Fruit fly (Drosophila melanogaster) whole organism, embryonic: ENCODE data around the gene gpp.

Source experiments
- Atf6 ChIP-seq: fragments of 200-800 bp; sonication (Bioruptor generic); IDR thresholded peaks from 2 replicates; pipeline ENCODE4 v1.3.6; 2022; ENCODE audit warnings: missing biosample characterization, missing genetic modification characterization
- CG10543 ChIP-seq: fragments of 200-800 bp; sonication (Bioruptor generic); optimal IDR thresholded peaks from 3 replicates; lab custom pipeline; 2017; ENCODE audit warnings: missing biosample characterization, mild to moderate bottlenecking, missing genetic modification characterization, moderate library complexity
- CG11247 ChIP-seq: fragments of 200-800 bp; sonication (Bioruptor generic); IDR thresholded peaks from 2 replicates; pipeline ENCODE4 v1.3.6; 2022; ENCODE audit warnings: missing biosample characterization, missing genetic modification characterization
- CG12391 ChIP-seq: fragments of 200-800 bp; sonication (Bioruptor generic); optimal IDR thresholded peaks from 3 replicates; lab custom pipeline; 2018; ENCODE audit warnings: missing biosample characterization, mild to moderate bottlenecking, missing genetic modification characterization, moderate library complexity
- CG13424 ChIP-seq: fragments of 200-800 bp; sonication (Bioruptor generic); optimal IDR thresholded peaks from 2 replicates; lab custom pipeline; 2019; ENCODE audit warnings: missing biosample characterization, mild to moderate bottlenecking, missing genetic modification characterization, moderate library complexity
- CG1647 ChIP-seq: fragments of 200-800 bp; sonication (Bioruptor generic); optimal IDR thresholded peaks from 3 replicates; lab custom pipeline; 2016; ENCODE audit warnings: missing biosample characterization, missing genetic modification characterization
- CG16815 ChIP-seq: fragments of 200-800 bp; sonication (Bioruptor generic); optimal IDR thresholded peaks from 3 replicates; lab custom pipeline; 2017; ENCODE audit warnings: missing biosample characterization, mild to moderate bottlenecking, missing genetic modification characterization
- CG17385 ChIP-seq: fragments of 200-800 bp; sonication (Bioruptor generic); optimal IDR thresholded peaks from 3 replicates; lab custom pipeline; 2018; ENCODE audit warnings: missing biosample characterization, mild to moderate bottlenecking, missing genetic modification characterization
- CG17802 ChIP-seq: fragments of 200-800 bp; sonication (Bioruptor generic); optimal IDR thresholded peaks from 2 replicates; lab custom pipeline; 2018; ENCODE audit warnings: missing biosample characterization, mild to moderate bottlenecking, missing genetic modification characterization, moderate library complexity
- CG2889 ChIP-seq: fragments of 200-800 bp; sonication (Bioruptor generic); IDR thresholded peaks from 3 replicates; pipeline ENCODE4 v1.3.6; 2022; ENCODE audit warnings: missing biosample characterization, missing genetic modification characterization
- CG31388 ChIP-seq: fragments of 200-800 bp; sonication (Bioruptor generic); optimal IDR thresholded peaks from 2 replicates; lab custom pipeline; 2016; ENCODE audit warnings: missing biosample characterization, missing genetic modification characterization
- CG31441 ChIP-seq: fragments of 200-800 bp; sonication (Bioruptor generic); IDR thresholded peaks from 2 replicates; pipeline ENCODE4 v1.3.6; 2022; ENCODE audit warnings: missing biosample characterization, missing genetic modification characterization
- CG32767 ChIP-seq: fragments of 200-800 bp; sonication (Bioruptor generic); IDR thresholded peaks from 2 replicates; pipeline ENCODE4 v1.3.6; 2022; ENCODE audit warnings: missing biosample characterization, missing genetic modification characterization
- CG33557 ChIP-seq: fragments of 200-800 bp; sonication (Bioruptor generic); optimal IDR thresholded peaks from 2 replicates; lab custom pipeline; 2019; ENCODE audit warnings: missing biosample characterization, mild to moderate bottlenecking, missing genetic modification characterization, moderate library complexity
- CG34422 ChIP-seq: fragments of 200-800 bp; sonication (Bioruptor generic); IDR thresholded peaks from 3 replicates; pipeline ENCODE4 v1.3.6; 2022; ENCODE audit warnings: missing biosample characterization, missing genetic modification characterization
- CG4328 ChIP-seq: fragments of 200-800 bp; sonication (Bioruptor generic); optimal IDR thresholded peaks from 3 replicates; lab custom pipeline; 2017; ENCODE audit warnings: missing biosample characterization, missing genetic modification reagents, missing genetic modification characterization
- CG5953 ChIP-seq: fragments of 200-800 bp; sonication (Bioruptor generic); IDR thresholded peaks from 2 replicates; pipeline ENCODE4 v1.3.6; 2022; ENCODE audit warnings: missing biosample characterization, missing genetic modification characterization
- CG6689 ChIP-seq: fragments of 200-800 bp; sonication (Bioruptor generic); IDR thresholded peaks from 2 replicates; pipeline ENCODE4 v1.3.6; 2022; ENCODE audit warnings: missing biosample characterization, missing genetic modification characterization
- CG6854 ChIP-seq: fragments of 200-800 bp; sonication (Bioruptor generic); optimal IDR thresholded peaks from 3 replicates; lab custom pipeline; 2017; ENCODE audit warnings: missing biosample characterization, mild to moderate bottlenecking, missing genetic modification characterization
- CG7786 ChIP-seq: fragments of 200-800 bp; sonication (Bioruptor generic); optimal IDR thresholded peaks from 2 replicates; lab custom pipeline; 2016; ENCODE audit warnings: missing biosample characterization, missing genetic modification characterization
- CG8924 ChIP-seq: fragments of 200-800 bp; optimal IDR thresholded peaks from 3 replicates; lab custom pipeline; 2019; ENCODE audit warnings: missing biosample characterization, mild to moderate bottlenecking, missing genetic modification characterization, moderate library complexity
- CG9817 ChIP-seq: fragments of 200-800 bp; sonication (Bioruptor generic); optimal IDR thresholded peaks from 2 replicates; lab custom pipeline; 2018; ENCODE audit warnings: missing biosample characterization, mild to moderate bottlenecking, missing genetic modification characterization, moderate library complexity
- Dek ChIP-seq: fragments of 200-800 bp; sonication (Bioruptor generic); optimal IDR thresholded peaks from 3 replicates; lab custom pipeline; 2019; ENCODE audit warnings: missing biosample characterization, mild to moderate bottlenecking, missing genetic modification characterization, moderate library complexity
- Hr3 ChIP-seq: fragments of 200-800 bp; sonication (Bioruptor generic); optimal IDR thresholded peaks from 3 replicates; lab custom pipeline; 2016; ENCODE audit warnings: missing biosample characterization, missing genetic modification characterization
- Lpt ChIP-seq: fragments of >200 bp; optimal IDR thresholded peaks from 2 replicates; lab custom pipeline; 2018; ENCODE audit warnings: missing biosample characterization, missing genetic modification characterization
- MBD-R2 ChIP-seq: fragments of 200-800 bp; sonication (Bioruptor generic); IDR thresholded peaks from 2 replicates; pipeline ENCODE4 v1.3.6; 2022; ENCODE audit warnings: missing biosample characterization, missing genetic modification characterization
- NfI ChIP-seq: fragments of 200-800 bp; sonication (Bioruptor generic); optimal IDR thresholded peaks from 3 replicates; lab custom pipeline; 2018; ENCODE audit warnings: missing biosample characterization, mild to moderate bottlenecking, missing genetic modification characterization, moderate library complexity
- Oli ChIP-seq: fragments of 200-800 bp; sonication (Bioruptor generic); optimal IDR thresholded peaks from 2 replicates; lab custom pipeline; 2018; ENCODE audit warnings: missing biosample characterization, mild to moderate bottlenecking, missing genetic modification characterization, moderate library complexity
- Rfx ChIP-seq: fragments of 200-800 bp; sonication (Bioruptor generic); IDR thresholded peaks from 2 replicates; pipeline ENCODE4 v1.3.6; 2022; ENCODE audit warnings: missing biosample characterization, missing genetic modification characterization
- Rx ChIP-seq: fragments of 200-800 bp; sonication (Bioruptor generic); IDR thresholded peaks from 2 replicates; pipeline ENCODE4 v1.3.6; 2022; ENCODE audit warnings: missing biosample characterization, missing genetic modification characterization
- Sry-δ ChIP-seq: fragments of 200-800 bp; sonication (Bioruptor generic); optimal IDR thresholded peaks from 2 replicates; lab custom pipeline; 2016; ENCODE audit warnings: missing biosample characterization, missing genetic modification characterization
- Xrp1 ChIP-seq: fragments of 200-800 bp; sonication (Bioruptor generic); IDR thresholded peaks from 2 replicates; pipeline ENCODE4 v1.3.6; 2022; ENCODE audit warnings: missing biosample characterization, missing genetic modification characterization
- abd-A ChIP-seq: fragments of 200-800 bp; sonication (Bioruptor generic); optimal IDR thresholded peaks from 3 replicates; lab custom pipeline; 2019; ENCODE audit warnings: missing biosample characterization, mild to moderate bottlenecking, missing genetic modification characterization, moderate library complexity
- aop ChIP-seq: fragments of 200-800 bp; sonication (Bioruptor generic); IDR thresholded peaks from 2 replicates; pipeline ENCODE4 v1.3.6; 2022; ENCODE audit warnings: missing biosample characterization, missing genetic modification characterization
- ara ChIP-seq: fragments of 200-800 bp; sonication (Bioruptor generic); IDR thresholded peaks from 2 replicates; pipeline ENCODE4 v1.3.6; 2022; ENCODE audit warnings: missing biosample characterization, missing genetic modification characterization
- chn ChIP-seq: fragments of 200-800 bp; sonication (Bioruptor generic); optimal IDR thresholded peaks from 2 replicates; lab custom pipeline; 2016; ENCODE audit warnings: missing biosample characterization, missing genetic modification characterization
- crp ChIP-seq, 2 experiments: fragments of 200-800 bp; sonication (Bioruptor generic); optimal IDR thresholded peaks; 2 replicates in 1 of 2; 3 replicates in 1 of 2; lab custom pipeline; 2017; ENCODE audit warnings: missing biosample characterization in 2 of 2, missing genetic modification characterization in 2 of 2, mild to moderate bottlenecking in 1 of 2, moderate library complexity in 1 of 2
- disco-r ChIP-seq: fragments of 200-800 bp; sonication (Bioruptor generic); optimal IDR thresholded peaks from 2 replicates; lab custom pipeline; 2016; ENCODE audit warnings: missing biosample characterization, missing genetic modification characterization
- exex ChIP-seq: fragments of 200-800 bp; sonication (Bioruptor generic); optimal IDR thresholded peaks from 4 replicates; lab custom pipeline; 2018; ENCODE audit warnings: missing biosample characterization, mild to moderate bottlenecking, missing genetic modification characterization, moderate library complexity
- eyg ChIP-seq: fragments of 200-800 bp; sonication (Bioruptor generic); optimal IDR thresholded peaks from 3 replicates; lab custom pipeline; 2016; ENCODE audit warnings: missing biosample characterization, missing genetic modification characterization
- gro ChIP-seq: fragments of 200-800 bp; sonication (Bioruptor generic); optimal IDR thresholded peaks from 2 replicates; lab custom pipeline; 2016; ENCODE audit warnings: missing biosample characterization, missing genetic modification characterization
- hbn ChIP-seq: fragments of 200-800 bp; sonication (Bioruptor generic); IDR thresholded peaks from 2 replicates; pipeline ENCODE4 v1.3.6; 2022; ENCODE audit warnings: missing biosample characterization, missing genetic modification characterization; ENCODE audit not compliant: partially characterized antibody
- her ChIP-seq: fragments of 200-800 bp; sonication (Bioruptor generic); optimal IDR thresholded peaks from 2 replicates; lab custom pipeline; 2016; ENCODE audit warnings: missing biosample characterization, missing genetic modification characterization
- nerfin-2 ChIP-seq: fragments of 200-800 bp; sonication (Bioruptor generic); IDR thresholded peaks from 2 replicates; pipeline ENCODE4 v1.3.6; 2022; ENCODE audit warnings: missing biosample characterization, missing genetic modification characterization; ENCODE audit not compliant: partially characterized antibody
- pzg ChIP-seq: fragments of 200-800 bp; sonication (Bioruptor generic); optimal IDR thresholded peaks from 3 replicates; lab custom pipeline; 2018; ENCODE audit warnings: missing biosample characterization, mild to moderate bottlenecking, missing genetic modification characterization, moderate library complexity
- rib ChIP-seq: fragments of 200-800 bp; sonication (Bioruptor generic); IDR thresholded peaks from 2 replicates; pipeline ENCODE4 v1.3.6; 2022; ENCODE audit warnings: missing biosample characterization, missing genetic modification characterization
- sens-2 ChIP-seq: fragments of 200-800 bp; sonication (Bioruptor generic); IDR thresholded peaks from 2 replicates; pipeline ENCODE4 v1.3.6; 2022; ENCODE audit warnings: missing biosample characterization, missing genetic modification characterization
- twi ChIP-seq: fragments of 200-800 bp; optimal IDR thresholded peaks from 2 replicates; lab custom pipeline; 2019; ENCODE audit warnings: missing biosample characterization, mild to moderate bottlenecking, missing genetic modification characterization, moderate library complexity
- usp ChIP-seq: fragments of >200 bp; optimal IDR thresholded peaks from 2 replicates; lab custom pipeline; 2017; ENCODE audit warnings: missing biosample characterization, missing genetic modification characterization

The gpp gene

dm6 chr3R:6373512-6374306 is 32.9 kb upstream of the gpp start (continued):
- no peak for TF ChIP-seq CG17802
- no peak for TF ChIP-seq CG31388 (GFP tag; lab: Kevin White, UChicago)
- TF ChIP-seq MBD-R2, result peak; percentile 55; the same call in 1 of the 2 replicates
- TF ChIP-seq CG6854 (GFP tag; lab: Kevin White, UChicago), result peak; percentile 71
- peak; percentile 24; the same call in 1 of the 2 replicates for TF ChIP-seq nerfin-2 (GFP tag; lab: Robert Waterston, UW)
- TF ChIP-seq exex (tag; lab: Kevin White, UChicago), result peak; percentile 32
- peak; percentile 2 for TF ChIP-seq Hr3 (GFP tag; lab: Kevin White, UChicago)
- TF ChIP-seq ara (GFP tag; lab: Robert Waterston, UW), result 0 out of 2 replicates have a peak, but pooled peaks have one; percentile 26
- 0 out of 2 replicates have a peak, but pooled peaks have one; percentile 52 for TF ChIP-seq CG11247 (GFP tag; lab: Robert Waterston, UW)
- peak; percentile 3 for TF ChIP-seq twi (tag; lab: Kevin White, UChicago)
- TF ChIP-seq CG31441, result peak; percentile 27; the same call in 1 of the 2 replicates
- TF ChIP-seq CG33557 (GFP tag; lab: Kevin White, UChicago), result no peak
- peak; percentile 55 for TF ChIP-seq Xrp1 (GFP tag; lab: Robert Waterston, UW)
- no peak for TF ChIP-seq abd-A (tag; lab: Kevin White, UChicago)
- peak; percentile 65 for TF ChIP-seq CG8924 (tag; lab: Kevin White, UChicago)
- peak; percentile 20 for TF ChIP-seq pzg (GFP tag; lab: Kevin White, UChicago)
- TF ChIP-seq CG32767 (GFP tag; lab: Robert Waterston, UW), result no peak
- TF ChIP-seq CG6689 (GFP tag; lab: Robert Waterston, UW), result 0 out of 2 replicates have a peak, but pooled peaks have one; percentile 22
- TF ChIP-seq gro (GFP tag; lab: Kevin White, UChicago), result peak; percentile 62
- TF ChIP-seq CG12391, result peak; percentile 54
- no peak for TF ChIP-seq sens-2 (GFP tag; lab: Robert Waterston, UW)
- peak; percentile 44 for TF ChIP-seq CG17385
- TF ChIP-seq crp (GFP tag; optimal IDR thresholded peaks at IDR 0.05; lab: Kevin White, UChicago), result peak in 1 of 2 experiments; percentile 77
- TF ChIP-seq CG34422 (GFP tag; lab: Robert Waterston, UW), result peak; percentile 43; the same call in 1 of the 3 replicates
- TF ChIP-seq Dek, result no peak
- TF ChIP-seq aop (GFP tag; lab: Robert Waterston, UW), result no peak
- peak; percentile 10 for TF ChIP-seq Oli
- TF ChIP-seq chn (GFP tag; lab: Kevin White, UChicago), result peak; percentile 5
- TF ChIP-seq her (GFP tag; lab: Kevin White, UChicago), result peak; percentile 35
- no peak for TF ChIP-seq CG16815
- TF ChIP-seq NfI (GFP tag; lab: Kevin White, UChicago), result peak; percentile 10
- TF ChIP-seq CG5953 (GFP tag; lab: Robert Waterston, UW), result peak; percentile 34; the same call in 1 of the 2 replicates
- TF ChIP-seq CG4328 (GFP tag; lab: Kevin White, UChicago), result peak; percentile 10
- TF ChIP-seq Lpt (GFP tag; lab: Kevin White, UChicago), result no peak
- TF ChIP-seq rib, result no peak
- TF ChIP-seq hbn (GFP tag; lab: Robert Waterston, UW), result peak; percentile 19; the same call in 1 of the 2 replicates
- 0 out of 3 replicates have a peak, but pooled peaks have one; percentile 18 for TF ChIP-seq CG2889 (GFP tag; lab: Robert Waterston, UW)
- no peak for TF ChIP-seq Rx (GFP tag; lab: Robert Waterston, UW)
- no peak for TF ChIP-seq CG7786 (GFP tag; lab: Kevin White, UChicago)
- no peak for TF ChIP-seq usp (GFP tag; lab: Kevin White, UChicago)
- TF ChIP-seq Atf6 (GFP tag; lab: Robert Waterston, UW), result peak; percentile 76
- TF ChIP-seq CG1647 (GFP tag; lab: Kevin White, UChicago), result peak; percentile 50
- peak; percentile 71 for TF ChIP-seq Sry-δ (GFP tag; lab: Kevin White, UChicago)
- peak; percentile 37 for TF ChIP-seq CG9817 (tag; lab: Kevin White, UChicago)
- TF ChIP-seq eyg (GFP tag; lab: Kevin White, UChicago), result peak; percentile 13
- TF ChIP-seq Rfx (GFP tag; lab: Robert Waterston, UW), result peak; percentile 77
- peak; percentile 42 for TF ChIP-seq CG13424
- TF ChIP-seq disco-r, result no peak
- no peak for TF ChIP-seq CG10543
